Fruit fly (Drosophila melanogaster) whole organism, prepupa: Measurements from ENCODE around the gene BckdhA.

Experiments
- Blimp-1 ChIP-seq: fragments of 200-800 bp; sonication (Bioruptor generic); optimal IDR thresholded peaks from 3 replicates; lab custom pipeline; 2017; ENCODE audit warnings: missing biosample characterization, missing genetic modification characterization, mild to moderate bottlenecking, moderate library complexity, missing genetic modification reagents
- CG10631 ChIP-seq: fragments of 200-800 bp; sonication (Bioruptor generic); optimal IDR thresholded peaks from 2 replicates; lab custom pipeline; 2016; ENCODE audit warnings: missing biosample characterization, missing genetic modification characterization
- CG11294 ChIP-seq: fragments of 200-800 bp; sonication (Bioruptor generic); IDR thresholded peaks from 2 replicates; pipeline ENCODE4 v1.3.6; 2022; ENCODE audit warnings: missing biosample characterization, missing genetic modification characterization
- CG11762 ChIP-seq: fragments of 200-800 bp; sonication (Bioruptor generic); optimal IDR thresholded peaks from 3 replicates; lab custom pipeline; 2016; ENCODE audit warnings: missing biosample characterization, missing genetic modification characterization; ENCODE audit not compliant: insufficient read depth
- CG11902 ChIP-seq: fragments of 200-800 bp; sonication (Bioruptor generic); optimal IDR thresholded peaks from 3 replicates; lab custom pipeline; 2016; ENCODE audit warnings: missing biosample characterization, missing genetic modification characterization
- CG15336 ChIP-seq: fragments of 200-800 bp; sonication (Bioruptor generic); IDR thresholded peaks from 2 replicates; pipeline ENCODE4 v1.3.6; 2022; ENCODE audit warnings: missing biosample characterization, missing genetic modification characterization
- CG16779 ChIP-seq: fragments of 200-800 bp; sonication (Bioruptor generic); optimal IDR thresholded peaks from 3 replicates; lab custom pipeline; 2017; ENCODE audit warnings: missing biosample characterization, mild to moderate bottlenecking, missing genetic modification characterization
- CG3032 ChIP-seq: fragments of 200-800 bp; optimal IDR thresholded peaks from 2 replicates; lab custom pipeline; 2019; ENCODE audit warnings: missing biosample characterization, mild to moderate bottlenecking, missing genetic modification characterization, moderate library complexity
- CG31627 ChIP-seq: fragments of 200-800 bp; sonication (Bioruptor generic); optimal IDR thresholded peaks from 3 replicates; lab custom pipeline; 2016; ENCODE audit warnings: missing biosample characterization, missing genetic modification characterization
- CG32006 ChIP-seq: fragments of 200-800 bp; sonication (Bioruptor generic); optimal IDR thresholded peaks from 3 replicates; lab custom pipeline; 2017; ENCODE audit warnings: missing biosample characterization, mild to moderate bottlenecking, missing genetic modification characterization
- CG34406 ChIP-seq: fragments of 200-800 bp; sonication (Bioruptor generic); optimal IDR thresholded peaks from 3 replicates; lab custom pipeline; 2016; ENCODE audit warnings: missing biosample characterization, missing genetic modification characterization
- CG3919 ChIP-seq: fragments of 200-800 bp; sonication (Bioruptor generic); optimal IDR thresholded peaks from 3 replicates; lab custom pipeline; 2016; ENCODE audit warnings: missing biosample characterization, missing genetic modification characterization
- CG4318 ChIP-seq: fragments of 200-800 bp; sonication (Bioruptor generic); optimal IDR thresholded peaks from 3 replicates; lab custom pipeline; 2017; ENCODE audit warnings: missing biosample characterization, mild to moderate bottlenecking, missing genetic modification characterization
- CG6163 ChIP-seq: fragments of 200-800 bp; sonication (Bioruptor generic); IDR thresholded peaks from 3 replicates; pipeline ENCODE4 v1.3.6; 2022; ENCODE audit warnings: missing biosample characterization, missing genetic modification characterization
- CG6276 ChIP-seq: fragments of 200-800 bp; sonication (Bioruptor generic); optimal IDR thresholded peaks from 2 replicates; lab custom pipeline; 2017; ENCODE audit warnings: missing biosample characterization, mild to moderate bottlenecking, missing genetic modification characterization
- CG6808 ChIP-seq: fragments of 200-800 bp; sonication (Bioruptor generic); optimal IDR thresholded peaks from 3 replicates; lab custom pipeline; 2017; ENCODE audit warnings: missing biosample characterization, missing genetic modification characterization, mild to moderate bottlenecking, moderate library complexity, missing genetic modification reagents
- CG6854 ChIP-seq: fragments of 200-800 bp; sonication (Bioruptor generic); optimal IDR thresholded peaks from 2 replicates; lab custom pipeline; 2017; ENCODE audit warnings: missing biosample characterization, mild to moderate bottlenecking, missing genetic modification characterization
- CG7368 ChIP-seq: fragments of 200-800 bp; sonication (Bioruptor generic); optimal IDR thresholded peaks from 3 replicates; lab custom pipeline; 2016; ENCODE audit warnings: missing biosample characterization, missing genetic modification characterization
- CG8119 ChIP-seq: fragments of 200-800 bp; sonication (Bioruptor generic); IDR thresholded peaks from 3 replicates; pipeline ENCODE4 v1.3.6; 2022; ENCODE audit warnings: missing biosample characterization, missing genetic modification characterization
- CG9139 ChIP-seq: fragments of 200-800 bp; sonication (Bioruptor generic); optimal IDR thresholded peaks from 3 replicates; lab custom pipeline; 2017; ENCODE audit warnings: missing biosample characterization, mild to moderate bottlenecking, missing genetic modification characterization
- Eip75B ChIP-seq: fragments of 200-800 bp; sonication (Bioruptor generic); optimal IDR thresholded peaks from 3 replicates; lab custom pipeline; 2016; ENCODE audit warnings: missing biosample characterization, missing genetic modification characterization
- Eip78C ChIP-seq: fragments of 200-800 bp; sonication (Bioruptor generic); peaks from one replicate; lab custom pipeline; 2016; ENCODE audit warnings: missing biosample characterization, missing genetic modification characterization
- Eip93F ChIP-seq: fragments of 200-800 bp; sonication (Bioruptor generic); optimal IDR thresholded peaks from 2 replicates; lab custom pipeline; 2016; ENCODE audit warnings: missing biosample characterization, mild to moderate bottlenecking, missing genetic modification characterization
- Ets21C ChIP-seq: fragments of 200-800 bp; sonication (Bioruptor generic); optimal IDR thresholded peaks from 3 replicates; lab custom pipeline; 2016; ENCODE audit warnings: missing biosample characterization, missing genetic modification characterization
- Ets96B ChIP-seq: fragments of 200-800 bp; optimal IDR thresholded peaks from 2 replicates; lab custom pipeline; 2019; ENCODE audit warnings: missing biosample characterization, mild to moderate bottlenecking, missing genetic modification characterization, moderate library complexity
- Gug ChIP-seq: fragments of 200-800 bp; sonication (Bioruptor generic); IDR thresholded peaks from 2 replicates; pipeline ENCODE4 v1.3.6; 2022; ENCODE audit warnings: missing biosample characterization, missing genetic modification characterization
- Hr38 ChIP-seq: sonication (Bioruptor generic); optimal IDR thresholded peaks from 2 replicates; lab custom pipeline; 2016; ENCODE audit warnings: missing biosample characterization, missing genetic modification characterization
- Hr4 ChIP-seq: fragments of 200-800 bp; sonication (Bioruptor generic); optimal IDR thresholded peaks from 3 replicates; lab custom pipeline; 2016; ENCODE audit warnings: missing biosample characterization, missing genetic modification characterization
- Lpt ChIP-seq: fragments of 200-800 bp; sonication (Bioruptor generic); optimal IDR thresholded peaks from 3 replicates; lab custom pipeline; 2016; ENCODE audit warnings: missing biosample characterization, missing genetic modification characterization
- Met ChIP-seq: fragments of 200-800 bp; sonication (Bioruptor generic); optimal IDR thresholded peaks from 3 replicates; lab custom pipeline; 2016; ENCODE audit warnings: missing biosample characterization, missing genetic modification characterization
- Sox14 ChIP-seq: fragments of 200-800 bp; sonication (Bioruptor generic); optimal IDR thresholded peaks from 3 replicates; lab custom pipeline; 2016; ENCODE audit warnings: missing biosample characterization, missing genetic modification characterization
- dac ChIP-seq: fragments of 200-800 bp; sonication (Bioruptor generic); optimal IDR thresholded peaks from 2 replicates; lab custom pipeline; 2017; ENCODE audit warnings: missing biosample characterization, mild to moderate bottlenecking, missing genetic modification characterization
- dsx ChIP-seq: fragments of 200-800 bp; optimal IDR thresholded peaks from 3 replicates; lab custom pipeline; 2019; ENCODE audit warnings: missing biosample characterization, mild to moderate bottlenecking, missing genetic modification characterization, moderate library complexity; ENCODE audit not compliant: poor library complexity, severe bottlenecking
- eg ChIP-seq: fragments of 200-800 bp; sonication (Bioruptor generic); IDR thresholded peaks from 3 replicates; pipeline ENCODE4 v1.3.6; 2022; ENCODE audit warnings: missing biosample characterization, missing genetic modification characterization
- esn ChIP-seq: fragments of 200-800 bp; sonication (Bioruptor generic); optimal IDR thresholded peaks from 2 replicates; lab custom pipeline; 2016; ENCODE audit warnings: missing biosample characterization, mild to moderate bottlenecking, missing genetic modification characterization, moderate library complexity
- fd59A ChIP-seq: fragments of 200-800 bp; sonication (Bioruptor generic); optimal IDR thresholded peaks from 2 replicates; lab custom pipeline; 2017; ENCODE audit warnings: missing biosample characterization, mild to moderate bottlenecking, missing genetic modification characterization, missing genetic modification reagents
- lz ChIP-seq: fragments of 200-800 bp; sonication (Bioruptor generic); optimal IDR thresholded peaks from 3 replicates; lab custom pipeline; 2016; ENCODE audit warnings: missing biosample characterization, missing genetic modification characterization
- net ChIP-seq: fragments of 200-800 bp; sonication (Bioruptor generic); optimal IDR thresholded peaks from 3 replicates; lab custom pipeline; 2016; ENCODE audit warnings: missing biosample characterization, missing genetic modification characterization
- pdm3 ChIP-seq: fragments of 200-800 bp; sonication (Bioruptor generic); optimal IDR thresholded peaks from 3 replicates; lab custom pipeline; 2016; ENCODE audit warnings: missing biosample characterization, missing genetic modification characterization
- salr ChIP-seq, 2 experiments: fragments of 200-800 bp; sonication (Bioruptor generic); optimal IDR thresholded peaks; 3 replicates each; lab custom pipeline; 2016 to 2018; ENCODE audit warnings: missing biosample characterization in 2 of 2, missing genetic modification characterization in 2 of 2, mild to moderate bottlenecking in 1 of 2
- svp ChIP-seq: fragments of 200-800 bp; sonication (Bioruptor generic); peaks from one replicate; lab custom pipeline; 2016; ENCODE audit warnings: missing biosample characterization, missing genetic modification characterization

BckdhA gene

DNA sequence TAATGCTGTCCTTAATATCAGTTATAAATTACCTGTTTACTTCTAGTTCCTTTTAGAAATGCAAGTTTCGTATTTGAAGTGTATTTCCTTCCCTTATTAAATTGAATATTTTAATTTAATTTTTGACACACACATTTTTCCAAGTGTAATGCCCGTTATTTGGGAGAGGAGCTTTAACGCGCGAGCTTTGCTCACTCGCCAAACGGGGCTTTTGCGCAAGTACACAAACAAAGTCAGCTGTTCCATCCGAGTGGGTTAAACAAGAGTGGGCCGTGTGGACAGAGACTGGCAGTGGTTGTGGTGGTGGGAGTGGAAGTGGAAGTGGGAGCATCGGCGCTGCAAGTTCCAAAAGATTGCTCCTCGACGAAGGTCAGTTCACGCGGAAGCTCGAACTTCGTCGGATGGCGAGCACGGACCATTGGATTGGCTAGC lies 25.5 kb downstream of the BckdhA start, which contains the start of gene CG8301 (continued):
- peak; percentile 27 for TF ChIP-seq CG16779 (tag; lab: Kevin White, UChicago)
- peak; percentile 50 for TF ChIP-seq pdm3 (GFP tag; lab: Kevin White, UChicago)
- no peak for TF ChIP-seq dsx
- TF ChIP-seq dac, result no peak
- peak; percentile 57; the same call in 2 of the 3 replicates for TF ChIP-seq CG8119 (GFP tag; lab: Robert Waterston, UW)
- TF ChIP-seq Eip75B (GFP tag; lab: Kevin White, UChicago), result peak; percentile 28
- peak; percentile 35 for TF ChIP-seq Eip78C (GFP tag; lab: Kevin White, UChicago)
- no peak for TF ChIP-seq fd59A (GFP tag; lab: Kevin White, UChicago)
- no peak for TF ChIP-seq CG6276
- peak; percentile 8 for TF ChIP-seq CG3919 (GFP tag; lab: Kevin White, UChicago)

DNA sequence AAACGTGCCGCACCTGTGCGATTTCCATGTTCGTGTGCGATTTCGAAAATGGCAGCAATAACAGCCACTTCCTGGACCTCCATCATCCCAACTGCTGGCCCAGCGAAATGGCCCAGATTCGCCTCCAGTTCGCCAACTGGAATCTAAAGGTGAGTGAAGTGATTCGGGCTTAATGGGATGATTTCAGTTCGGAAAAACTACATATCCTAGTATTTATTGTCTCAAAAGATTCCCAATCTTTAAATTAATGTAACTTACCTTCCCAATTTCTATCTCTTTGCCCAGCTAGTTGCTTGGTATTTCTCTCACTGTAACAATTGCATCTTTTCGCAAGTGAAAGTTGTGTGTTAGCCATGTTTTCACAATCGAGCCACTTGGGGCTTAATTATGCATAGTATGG lies 26.4 kb downstream of the BckdhA start:
- peak; percentile 74 for TF ChIP-seq Hr4 (GFP tag; lab: Kevin White, UChicago)
- no peak for TF ChIP-seq eg (GFP tag; lab: Robert Waterston, UW)
- no peak for TF ChIP-seq Eip93F (GFP tag; lab: Kevin White, UChicago)
- TF ChIP-seq CG6276, result no peak
- TF ChIP-seq CG9139 (GFP tag; lab: Kevin White, UChicago), result no peak
- no peak for TF ChIP-seq CG34406
- TF ChIP-seq CG7368 (GFP tag; lab: Kevin White, UChicago), result no peak
- no peak for TF ChIP-seq net (GFP tag; lab: Kevin White, UChicago)
- no peak for TF ChIP-seq CG11902 (GFP tag; lab: Kevin White, UChicago)
- TF ChIP-seq fd59A (GFP tag; lab: Kevin White, UChicago), result no peak
- no peak for TF ChIP-seq CG4318 (GFP tag; lab: Kevin White, UChicago)
- no peak for TF ChIP-seq Met (GFP tag; lab: Kevin White, UChicago)
- no peak for TF ChIP-seq Gug
- peak; percentile 42; the same call in 1 of the 2 replicates for TF ChIP-seq CG15336 (GFP tag; lab: Robert Waterston, UW)
- no peak for TF ChIP-seq Blimp-1 (GFP tag; lab: Kevin White, UChicago)
- TF ChIP-seq CG32006 (GFP tag; lab: Kevin White, UChicago), result peak; percentile 65
- TF ChIP-seq Eip78C (GFP tag; lab: Kevin White, UChicago), result peak; percentile 52
- no peak for TF ChIP-seq Ets21C (GFP tag; lab: Kevin White, UChicago)
- no peak for TF ChIP-seq Hr38
- no peak for TF ChIP-seq Ets96B (tag; lab: Kevin White, UChicago)
- no peak for TF ChIP-seq CG6808
- no peak for TF ChIP-seq dsx
- no peak for TF ChIP-seq Lpt
- no peak for TF ChIP-seq salr (GFP tag; optimal IDR thresholded peaks at IDR 0.05; lab: Kevin White, UChicago)
- TF ChIP-seq CG3032 (tag; lab: Kevin White, UChicago), result no peak
- no peak for TF ChIP-seq esn (GFP tag; lab: Kevin White, UChicago)
- TF ChIP-seq CG31627 (GFP tag; lab: Kevin White, UChicago), result no peak
- no peak for TF ChIP-seq CG11294 (GFP tag; lab: Robert Waterston, UW)
- no peak for TF ChIP-seq Sox14 (GFP tag; lab: Kevin White, UChicago)
- TF ChIP-seq CG8119 (GFP tag; lab: Robert Waterston, UW), result 0 out of 3 replicates have a peak, but pooled peaks have one; percentile 43
- TF ChIP-seq lz, result no peak
- TF ChIP-seq CG11762 (GFP tag; lab: Kevin White, UChicago), result no peak
- no peak for TF ChIP-seq CG6854
- no peak for TF ChIP-seq CG6163 (GFP tag; lab: Robert Waterston, UW)
- TF ChIP-seq CG10631, result no peak

DNA sequence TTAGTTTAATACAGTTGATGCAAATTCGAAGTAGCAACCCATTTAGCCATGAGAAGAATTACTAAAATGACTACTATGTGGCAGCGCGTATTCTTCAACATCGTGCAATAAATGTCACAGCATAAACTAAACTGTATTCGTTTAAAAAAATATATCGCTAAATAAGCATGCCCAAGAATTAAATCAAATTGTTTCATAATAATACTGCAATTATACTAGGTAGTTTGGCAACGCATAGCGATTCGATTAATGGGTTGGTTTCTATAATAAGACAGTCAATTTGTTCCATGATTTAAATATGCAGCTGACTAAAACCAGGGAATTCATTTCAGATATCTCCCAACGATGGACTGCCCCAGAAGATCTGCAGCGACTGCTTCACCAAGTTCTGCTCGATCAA lies 27.5 kb downstream of the BckdhA start, which contains the start of gene CG33654:
Gene CG33654 (minus strand): TSS at position 101 of the 400 bp plus-strand sequence.
- no peak for TF ChIP-seq Met (GFP tag; lab: Kevin White, UChicago)
- TF ChIP-seq CG11294 (GFP tag; lab: Robert Waterston, UW), result no peak
- TF ChIP-seq pdm3 (GFP tag; lab: Kevin White, UChicago), result no peak
- no peak for TF ChIP-seq svp
- TF ChIP-seq CG4318 (GFP tag; lab: Kevin White, UChicago), result no peak
